Worm (Caenorhabditis elegans) whole organism, midembryonic: ENCODE data around the gene T07D4.2.

Experiments used
- T22C8.4 ChIP-seq: fragments of 200-800 bp; sonication (Bioruptor generic); IDR thresholded peaks from 2 replicates; pipeline ENCODE4 v1.3.6; 2022; ENCODE audit warnings: missing genetic modification characterization, missing compliant biosample characterization
- cog-1 ChIP-seq: sonication (generic microtip); optimal IDR thresholded peaks from 2 replicates; lab custom pipeline; 2016; ENCODE audit warnings: missing genetic modification characterization, missing compliant biosample characterization
- flt-1 ChIP-seq: fragments of 200-800 bp; sonication (Bioruptor generic); IDR thresholded peaks from 2 replicates; pipeline ENCODE4 v1.3.6; 2022; ENCODE audit warnings: missing genetic modification characterization, missing compliant biosample characterization
- klf-2 ChIP-seq: fragments of 200-800 bp; sonication (Bioruptor generic); conservative IDR thresholded peaks from 2 replicates; pipeline ENCODE4 v1.3.6; 2022; ENCODE audit warnings: missing genetic modification reagents, missing genetic modification characterization, missing compliant biosample characterization
- med-1 ChIP-seq: sonication (generic microtip); optimal IDR thresholded peaks from 2 replicates; lab custom pipeline; 2017; ENCODE audit warnings: missing genetic modification characterization, mild to moderate bottlenecking, missing compliant biosample characterization, antibody characterized with exemption, missing genetic modification reagents; ENCODE audit not compliant: insufficient read depth
- ref-1 ChIP-seq: fragments of 200-800 bp; sonication (Bioruptor generic); conservative IDR thresholded peaks from 2 replicates; pipeline ENCODE4 v1.3.6; 2022; ENCODE audit warnings: missing genetic modification reagents, missing genetic modification characterization, missing compliant biosample characterization
- tab-1 ChIP-seq: fragments of 200-800 bp; sonication (Bioruptor generic); IDR thresholded peaks from 2 replicates; pipeline ENCODE4 v1.3.6; 2022; ENCODE audit warnings: missing genetic modification characterization, missing compliant biosample characterization
- ztf-23 ChIP-seq: fragments of 200-800 bp; sonication (Bioruptor generic); IDR thresholded peaks from 2 replicates; pipeline ENCODE4 v1.3.6; 2022; ENCODE audit warnings: missing genetic modification reagents, missing genetic modification characterization, missing compliant biosample characterization
- ztf-29 ChIP-seq: fragments of 200-800 bp; sonication (Bioruptor generic); IDR thresholded peaks from 2 replicates; pipeline ENCODE4 v1.3.6; 2022; ENCODE audit warnings: missing genetic modification reagents, missing genetic modification characterization, missing compliant biosample characterization

T07D4.2 gene

ce11 chrII:8873842-8874241 lies at the start of gene T07D4.2:
TSS of gene T07D4.2 (minus strand) at chrII:8873942.
- TF ChIP-seq tab-1 (GFP tag; lab: Robert Waterston, UW), result no peak
- no peak for TF ChIP-seq ztf-23
- no peak for TF ChIP-seq cog-1 (tag; lab: Kevin White, UChicago)

- TF ChIP-seq T22C8.4 (no peak), tab-1 (GFP tag; lab: Robert Waterston, UW) (no peak), ref-1 (GFP tag; lab: Robert Waterston, UW) (no peak), klf-2 (GFP tag; lab: Robert Waterston, UW) (no peak), cog-1 (tag; lab: Kevin White, UChicago) (no peak), flt-1 (no peak), ztf-29 (GFP tag; lab: Robert Waterston, UW) (no peak), med-1 (GFP tag; lab: Kevin White, UChicago) (no peak), ztf-23 (no peak)
These were observed 49.4 kb upstream of the T07D4.2 start for ce11 chrII:8923187-8923586.

ce11 chrII:8922140-8922539 lies 48.4 kb upstream of the T07D4.2 start, which contains the start of gene B0457.6:
TSS of gene B0457.6 (plus strand) at chrII:8922423.
- TF ChIP-seq klf-2 (GFP tag; lab: Robert Waterston, UW), result no peak
- TF ChIP-seq tab-1 (GFP tag; lab: Robert Waterston, UW), result no peak
- TF ChIP-seq ztf-23, result no peak
- no peak for TF ChIP-seq flt-1
- TF ChIP-seq ztf-29 (GFP tag; lab: Robert Waterston, UW), result no peak
- TF ChIP-seq ref-1 (GFP tag; lab: Robert Waterston, UW), result no peak
- TF ChIP-seq cog-1 (tag; lab: Kevin White, UChicago), result no peak
- TF ChIP-seq med-1 (GFP tag; lab: Kevin White, UChicago), result no peak
- TF ChIP-seq T22C8.4, result no peak

ce11 chrII:8921456-8921855 lies 47.7 kb upstream of the T07D4.2 start:
- TF ChIP-seq tab-1 (GFP tag; lab: Robert Waterston, UW) (no peak), flt-1 (no peak), ref-1 (GFP tag; lab: Robert Waterston, UW) (no peak), med-1 (GFP tag; lab: Kevin White, UChicago) (no peak), T22C8.4 (no peak), cog-1 (tag; lab: Kevin White, UChicago) (no peak), ztf-23 (no peak), klf-2 (GFP tag; lab: Robert Waterston, UW) (no peak), ztf-29 (GFP tag; lab: Robert Waterston, UW) (no peak)

ce11 chrII:8920955-8921354 lies 47.2 kb upstream of the T07D4.2 start:
- TF ChIP-seq T22C8.4 (no peak), med-1 (GFP tag; lab: Kevin White, UChicago) (no peak), flt-1 (no peak), ref-1 (GFP tag; lab: Robert Waterston, UW) (no peak), ztf-23 (no peak), cog-1 (tag; lab: Kevin White, UChicago) (no peak), klf-2 (GFP tag; lab: Robert Waterston, UW) (no peak), ztf-29 (GFP tag; lab: Robert Waterston, UW) (no peak), tab-1 (GFP tag; lab: Robert Waterston, UW) (no peak)

- TF ChIP-seq ztf-23 (no peak), cog-1 (tag; lab: Kevin White, UChicago) (no peak), flt-1 (no peak), ref-1 (GFP tag; lab: Robert Waterston, UW) (no peak), tab-1 (GFP tag; lab: Robert Waterston, UW) (no peak), med-1 (GFP tag; lab: Kevin White, UChicago) (no peak), klf-2 (GFP tag; lab: Robert Waterston, UW) (no peak), T22C8.4 (no peak), ztf-29 (GFP tag; lab: Robert Waterston, UW) (no peak)
These were observed 46.6 kb upstream of the T07D4.2 start for ce11 chrII:8920315-8920714.

- TF ChIP-seq tab-1 (GFP tag; lab: Robert Waterston, UW) (no peak), ztf-29 (GFP tag; lab: Robert Waterston, UW) (no peak), ref-1 (GFP tag; lab: Robert Waterston, UW) (no peak), flt-1 (no peak), klf-2 (GFP tag; lab: Robert Waterston, UW) (no peak), cog-1 (tag; lab: Kevin White, UChicago) (no peak), ztf-23 (no peak), T22C8.4 (no peak), med-1 (GFP tag; lab: Kevin White, UChicago) (no peak)
These were observed 43.6 kb upstream of the T07D4.2 start for ce11 chrII:8917339-8917738.

ce11 chrII:8916656-8917055 lies 42.9 kb upstream of the T07D4.2 start:
- TF ChIP-seq cog-1 (tag; lab: Kevin White, UChicago) (no peak), ref-1 (GFP tag; lab: Robert Waterston, UW) (no peak)

ce11 chrII:8914654-8915053 lies 40.9 kb upstream of the T07D4.2 start:
- TF ChIP-seq klf-2 (GFP tag; lab: Robert Waterston, UW) (no peak), flt-1 (no peak), tab-1 (GFP tag; lab: Robert Waterston, UW) (no peak), cog-1 (tag; lab: Kevin White, UChicago) (no peak), ztf-23 (no peak), T22C8.4 (no peak), ztf-29 (GFP tag; lab: Robert Waterston, UW) (no peak), med-1 (GFP tag; lab: Kevin White, UChicago) (no peak), ref-1 (GFP tag; lab: Robert Waterston, UW) (no peak)

- no peak for TF ChIP-seq T22C8.4
- TF ChIP-seq ztf-23, result no peak
- TF ChIP-seq med-1 (GFP tag; lab: Kevin White, UChicago), result no peak
- TF ChIP-seq tab-1 (GFP tag; lab: Robert Waterston, UW), result no peak
- no peak for TF ChIP-seq ztf-29 (GFP tag; lab: Robert Waterston, UW)
- no peak for TF ChIP-seq cog-1 (tag; lab: Kevin White, UChicago)
- TF ChIP-seq klf-2 (GFP tag; lab: Robert Waterston, UW), result no peak
- no peak for TF ChIP-seq ref-1 (GFP tag; lab: Robert Waterston, UW)
- TF ChIP-seq flt-1, result no peak
These were observed 38.8 kb upstream of the T07D4.2 start for ce11 chrII:8912523-8913017.
